Fruit fly (Drosophila melanogaster) whole organism, adult: Measurements from ENCODE around the gene mus101.

Experiments
- CG12768 ChIP-seq: fragments of 200-800 bp; sonication (Bioruptor generic); optimal IDR thresholded peaks from 2 replicates; lab custom pipeline; 2017; ENCODE audit warnings: missing biosample characterization, missing genetic modification characterization, mild to moderate bottlenecking, moderate library complexity, missing genetic modification reagents
- CG14711 ChIP-seq: fragments of 200-800 bp; sonication (Bioruptor generic); optimal IDR thresholded peaks from 2 replicates; lab custom pipeline; 2018; ENCODE audit warnings: missing biosample characterization, mild to moderate bottlenecking, missing genetic modification characterization, moderate library complexity
- CG1620 ChIP-seq: fragments of 200-800 bp; sonication (Bioruptor generic); optimal IDR thresholded peaks from 2 replicates; lab custom pipeline; 2016; ENCODE audit warnings: missing biosample characterization, missing genetic modification characterization
- CG33017 ChIP-seq: fragments of 200-800 bp; sonication (Bioruptor generic); optimal IDR thresholded peaks from 2 replicates; lab custom pipeline; 2018; ENCODE audit warnings: missing biosample characterization, mild to moderate bottlenecking, missing genetic modification characterization, moderate library complexity
- CG5204 ChIP-seq: fragments of 200-800 bp; sonication (Bioruptor generic); optimal IDR thresholded peaks from 2 replicates; lab custom pipeline; 2016; ENCODE audit warnings: missing biosample characterization, missing genetic modification characterization
- CG7045 ChIP-seq: fragments of 200-800 bp; sonication (Bioruptor generic); optimal IDR thresholded peaks from 2 replicates; lab custom pipeline; 2017; ENCODE audit warnings: missing biosample characterization, mild to moderate bottlenecking, missing genetic modification characterization
- CG7101 ChIP-seq: fragments of 200-800 bp; sonication (Bioruptor generic); optimal IDR thresholded peaks from 2 replicates; lab custom pipeline; 2018; ENCODE audit warnings: missing biosample characterization, mild to moderate bottlenecking, missing genetic modification characterization, moderate library complexity
- Crg-1 ChIP-seq: fragments of 200-800 bp; sonication (Bioruptor generic); optimal IDR thresholded peaks from 2 replicates; lab custom pipeline; 2016; ENCODE audit warnings: missing biosample characterization, missing genetic modification characterization
- Hr96 ChIP-seq: fragments of 200-800 bp; sonication (Bioruptor generic); optimal IDR thresholded peaks from 2 replicates; lab custom pipeline; 2016; ENCODE audit warnings: missing biosample characterization, missing genetic modification characterization
- bab1 ChIP-seq: fragments of 200-800 bp; sonication (Bioruptor generic); optimal IDR thresholded peaks from 3 replicates; lab custom pipeline; 2019; ENCODE audit warnings: missing biosample characterization, mild to moderate bottlenecking, missing genetic modification characterization, moderate library complexity
- cic ChIP-seq: fragments of 200-800 bp; sonication (Bioruptor generic); optimal IDR thresholded peaks from 2 replicates; lab custom pipeline; 2017; ENCODE audit warnings: missing biosample characterization, mild to moderate bottlenecking, missing genetic modification characterization, moderate library complexity
- kay ChIP-seq: fragments of 200-800 bp; sonication (Bioruptor generic); peaks from one replicate; lab custom pipeline; 2016; ENCODE audit warnings: missing biosample characterization, missing genetic modification characterization, borderline replicate concordance
- tj ChIP-seq: fragments of 200-800 bp; sonication (Bioruptor generic); optimal IDR thresholded peaks from 3 replicates; lab custom pipeline; 2017; ENCODE audit warnings: missing biosample characterization, mild to moderate bottlenecking, missing genetic modification characterization, moderate library complexity

dm6 chrX:13681906-13682305, 40.1 kb upstream of the mus101 start:
- TF ChIP-seq CG33017 (tag; lab: Kevin White, UChicago) (no peak), kay (GFP tag; lab: Kevin White, UChicago) (no peak), bab1 (no peak), Hr96 (GFP tag; lab: Kevin White, UChicago) (no peak), CG7101 (tag; lab: Kevin White, UChicago) (no peak), CG5204 (GFP tag; lab: Kevin White, UChicago) (no peak), CG1620 (GFP tag; lab: Kevin White, UChicago) (no peak), cic (GFP tag; lab: Kevin White, UChicago) (no peak), CG14711 (tag; lab: Kevin White, UChicago) (no peak), CG7045 (no peak), Crg-1 (GFP tag; lab: Kevin White, UChicago) (no peak), tj (no peak), CG12768 (no peak)
